Worm (Caenorhabditis elegans) whole organism, mixed stage, embryonic: ENCODE results near the gene chl-1.
A peak's percentile ranks its signal among the peaks of the same experiment; 100 is the strongest.

ENCODE experiments used
- M03D4.4 ChIP-seq: sonication (generic microtip); optimal IDR thresholded peaks from 2 replicates; lab custom pipeline; 2017; ENCODE audit warnings: mild to moderate bottlenecking, missing genetic modification characterization, missing compliant biosample characterization
- bed-3 ChIP-seq: fragments of 200-800 bp; sonication (Bioruptor generic); optimal IDR thresholded peaks from 3 replicates; lab custom pipeline; 2018; ENCODE audit warnings: mild to moderate bottlenecking, missing genetic modification characterization, moderate library complexity, missing compliant biosample characterization
- blmp-1 ChIP-seq: fragments of 150-350 bp; optimal IDR thresholded peaks from 2 replicates; lab custom pipeline; 2014; ENCODE audit warnings: missing biosample characterization, missing genetic modification characterization
- ceh-39 ChIP-seq: fragments of 150-350 bp; optimal IDR thresholded peaks from 2 replicates; lab custom pipeline; 2014; ENCODE audit warnings: missing biosample characterization, missing genetic modification characterization
- ceh-43 ChIP-seq: fragments of 200-800 bp; sonication (Bioruptor generic); optimal IDR thresholded peaks from 2 replicates; lab custom pipeline; 2018; ENCODE audit warnings: mild to moderate bottlenecking, missing genetic modification characterization, moderate library complexity, missing compliant biosample characterization
- ceh-83 ChIP-seq: fragments of 200-800 bp; sonication (Bioruptor generic); optimal IDR thresholded peaks from 2 replicates; lab custom pipeline; 2018; ENCODE audit warnings: mild to moderate bottlenecking, missing genetic modification characterization, missing compliant biosample characterization
- ces-1 ChIP-seq: fragments of 150-350 bp; optimal IDR thresholded peaks from 2 replicates; lab custom pipeline; 2014; ENCODE audit warnings: missing biosample characterization, missing genetic modification reagents, missing genetic modification characterization
- cnd-1 ChIP-seq: fragments of 200-800 bp; sonication (Bioruptor generic); optimal IDR thresholded peaks from 2 replicates; lab custom pipeline; 2018; ENCODE audit warnings: mild to moderate bottlenecking, missing genetic modification characterization, missing compliant biosample characterization
- drap-1 ChIP-seq: fragments of 200-800 bp; sonication (Bioruptor generic); optimal IDR thresholded peaks from 3 replicates; lab custom pipeline; 2018; ENCODE audit warnings: mild to moderate bottlenecking, missing genetic modification characterization, missing compliant biosample characterization
- elt-1 ChIP-seq: sonication (generic microtip); optimal IDR thresholded peaks from 2 replicates; lab custom pipeline; 2017; ENCODE audit warnings: missing genetic modification characterization, mild to moderate bottlenecking, missing compliant biosample characterization, antibody characterized with exemption, moderate library complexity, borderline replicate concordance; ENCODE audit not compliant: insufficient read depth
- ham-2 ChIP-seq: fragments of 200-800 bp; sonication (Bioruptor generic); optimal IDR thresholded peaks from 2 replicates; lab custom pipeline; 2018; ENCODE audit warnings: mild to moderate bottlenecking, missing genetic modification characterization, missing compliant biosample characterization
- hlh-1 ChIP-seq: fragments of 150-350 bp; optimal IDR thresholded peaks from 2 replicates; lab custom pipeline; 2014; ENCODE audit warnings: missing biosample characterization, missing genetic modification reagents, missing genetic modification characterization
- lin-13 ChIP-seq: fragments of 150-350 bp; optimal IDR thresholded peaks from 2 replicates; lab custom pipeline; 2014; ENCODE audit warnings: missing biosample characterization, missing genetic modification characterization
- lsy-2 ChIP-seq: fragments of 150-350 bp; optimal IDR thresholded peaks from 2 replicates; lab custom pipeline; 2014; ENCODE audit warnings: missing biosample characterization, missing genetic modification characterization
- mab-5 ChIP-seq: fragments of 150-350 bp; optimal IDR thresholded peaks from 2 replicates; lab custom pipeline; 2014; ENCODE audit warnings: missing biosample characterization, missing genetic modification characterization
- mep-1 ChIP-seq: fragments of 150-350 bp; optimal IDR thresholded peaks from 2 replicates; lab custom pipeline; 2017; ENCODE audit warnings: missing biosample characterization, missing genetic modification reagents, missing genetic modification characterization, inconsistent platforms
- mls-2 ChIP-seq: sonication (generic microtip); optimal IDR thresholded peaks from 2 replicates; lab custom pipeline; 2016; ENCODE audit warnings: mild to moderate bottlenecking, missing genetic modification characterization, moderate library complexity, missing compliant biosample characterization
- nhr-12 ChIP-seq: fragments of 150-350 bp; optimal IDR thresholded peaks from 2 replicates; lab custom pipeline; 2014; ENCODE audit warnings: missing biosample characterization, missing genetic modification characterization
- nhr-2 ChIP-seq: fragments of 150-350 bp; optimal IDR thresholded peaks from 2 replicates; lab custom pipeline; 2014; ENCODE audit warnings: missing biosample characterization, missing genetic modification characterization
- nhr-237 ChIP-seq: fragments of 150-350 bp; optimal IDR thresholded peaks from 2 replicates; lab custom pipeline; 2014; ENCODE audit warnings: missing biosample characterization, missing genetic modification characterization
- pha-4 ChIP-seq: fragments of 150-350 bp; optimal IDR thresholded peaks from 2 replicates; lab custom pipeline; 2018; ENCODE audit warnings: missing biosample characterization, missing genetic modification reagents, missing genetic modification characterization
- snpc-4 ChIP-seq: fragments of 150-350 bp; optimal IDR thresholded peaks from 2 replicates; lab custom pipeline; 2014; ENCODE audit warnings: missing biosample characterization, missing genetic modification characterization
- sptf-1 ChIP-seq: sonication (generic microtip); optimal IDR thresholded peaks from 2 replicates; lab custom pipeline; 2017; ENCODE audit warnings: mild to moderate bottlenecking, missing genetic modification characterization, moderate library complexity, missing compliant biosample characterization
- tbx-8 ChIP-seq: fragments of 200-800 bp; sonication (Bioruptor generic); optimal IDR thresholded peaks from 2 replicates; lab custom pipeline; 2018; ENCODE audit warnings: mild to moderate bottlenecking, missing genetic modification characterization, moderate library complexity, missing compliant biosample characterization
- unc-120 ChIP-seq: sonication (generic microtip); optimal IDR thresholded peaks from 2 replicates; lab custom pipeline; 2017; ENCODE audit warnings: missing genetic modification characterization, missing compliant biosample characterization; ENCODE audit not compliant: poor library complexity, severe bottlenecking
- unc-39 ChIP-seq: fragments of 150-350 bp; optimal IDR thresholded peaks from 2 replicates; lab custom pipeline; 2014; ENCODE audit warnings: missing biosample characterization, missing genetic modification characterization
- zip-8 ChIP-seq: fragments of 150-350 bp; optimal IDR thresholded peaks from 2 replicates; lab custom pipeline; 2014; ENCODE audit warnings: missing biosample characterization, missing genetic modification characterization
- ztf-11 ChIP-seq: fragments of 150-350 bp; optimal IDR thresholded peaks from 2 replicates; lab custom pipeline; 2014; ENCODE audit warnings: missing biosample characterization, missing genetic modification characterization

Gene chl-1

DNA sequence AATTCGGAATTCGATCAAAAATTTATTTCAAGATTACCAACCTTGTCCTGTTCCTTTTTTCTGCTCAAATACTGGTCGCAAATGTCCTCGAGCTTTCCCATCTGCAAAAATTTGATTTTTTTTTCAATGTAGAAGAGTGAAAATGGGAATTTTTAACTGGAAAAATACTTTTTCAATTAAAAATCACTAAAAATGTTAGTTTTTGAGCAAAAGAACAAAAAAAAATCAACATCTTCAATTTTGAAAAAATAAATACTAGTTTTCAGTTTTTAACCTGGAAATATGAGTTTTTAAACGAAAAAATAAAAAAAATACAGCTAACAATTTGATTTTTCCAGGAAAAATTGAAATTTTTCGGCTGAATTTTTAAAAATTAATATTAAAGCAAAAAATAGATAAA is 22.8 kb upstream of the chl-1 start, which contains the start of gene prp-3:
Gene prp-3 (minus strand): TSS at position 101 of the 400 bp plus-strand sequence.
- TF ChIP-seq drap-1 (GFP tag; lab: Kevin White, UChicago) (no peak), lsy-2 (tag; lab: Kevin White, UChicago) (no peak), bed-3 (GFP tag; lab: Kevin White, UChicago) (no peak), blmp-1 (tag; lab: Kevin White, UChicago) (no peak), lin-13 (tag; lab: Kevin White, UChicago) (no peak), elt-1 (tag; lab: Kevin White, UChicago) (no peak), mls-2 (tag; lab: Kevin White, UChicago) (no peak), zip-8 (tag; lab: Kevin White, UChicago) (no peak)
- TF ChIP-seq, all 35 proteins: peak for 0

DNA sequence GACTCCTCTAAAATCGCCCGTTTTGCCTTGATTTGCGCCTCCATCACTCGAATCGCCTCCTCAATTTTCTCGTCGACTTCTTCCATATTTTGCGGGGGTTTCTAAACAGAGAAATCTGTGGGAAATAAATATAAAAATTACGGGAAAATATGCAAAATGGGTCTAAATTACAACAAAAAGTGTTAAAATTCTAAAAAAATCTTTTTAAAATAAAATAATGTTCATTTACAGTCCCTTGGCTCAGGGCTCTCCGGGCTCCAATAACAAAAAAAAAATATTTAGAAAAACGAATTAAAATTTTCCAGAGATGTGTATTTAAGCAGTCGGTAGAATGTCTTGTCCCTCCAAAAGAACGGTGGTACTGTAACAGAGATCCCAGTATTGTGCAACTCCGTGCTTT is 18.9 kb upstream of the chl-1 start, which contains the start of gene M03C11.6:
Gene M03C11.6 (minus strand): TSS at position 101 of the 400 bp plus-strand sequence.
- TF ChIP-seq tbx-8 (GFP tag; lab: Kevin White, UChicago) (no peak), nhr-237 (tag; lab: Kevin White, UChicago) (no peak), cnd-1 (no peak), mep-1 (tag; lab: Kevin White, UChicago) (no peak), ceh-43 (no peak), lsy-2 (tag; lab: Kevin White, UChicago) (no peak), hlh-1 (tag; lab: Kevin White, UChicago) (no peak), ceh-39 (tag; lab: Kevin White, UChicago) (no peak)

DNA sequence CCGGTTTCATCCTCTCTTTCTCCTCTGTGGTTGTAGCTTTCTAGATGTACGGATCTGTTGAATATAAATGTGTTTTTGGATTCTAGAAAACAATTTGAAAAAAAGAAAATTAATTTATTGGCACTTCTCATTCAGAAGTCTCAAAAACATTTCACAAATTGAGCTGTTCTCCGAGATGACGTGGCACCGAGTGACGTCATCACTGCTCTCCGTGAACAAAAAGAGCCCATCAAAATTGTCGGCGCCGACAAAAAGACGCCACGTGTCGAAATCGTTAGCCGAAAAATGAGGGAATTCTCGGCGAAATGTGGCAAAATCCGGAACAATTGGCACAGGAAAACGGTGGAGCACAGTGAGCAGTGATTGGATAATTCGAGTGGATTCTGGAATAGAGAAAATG is 16.6 kb upstream of the chl-1 start:
- TF ChIP-seq elt-1 (tag; lab: Kevin White, UChicago) = no peak
- TF ChIP-seq ceh-83 (GFP tag; lab: Kevin White, UChicago) = no peak
- TF ChIP-seq, all 35 proteins: peak for 0

DNA sequence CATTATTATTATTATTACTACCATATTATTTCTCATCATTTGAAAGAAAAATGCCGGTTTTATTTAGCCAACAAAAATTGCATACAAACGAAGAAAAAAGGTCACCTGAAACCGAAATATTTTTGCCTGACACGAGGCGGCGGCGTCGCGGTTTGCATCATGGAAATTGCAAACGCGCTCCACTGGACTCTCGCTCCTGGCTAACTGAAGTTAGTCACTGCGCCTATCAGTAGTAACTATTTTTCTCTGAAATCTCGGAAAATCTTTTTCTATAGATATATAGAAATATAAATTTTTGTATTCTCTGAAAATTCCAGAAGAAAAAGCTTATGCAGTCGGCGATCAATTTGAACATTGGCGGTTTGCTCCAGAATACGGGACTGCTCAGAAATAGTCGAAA is 10.8 kb upstream of the chl-1 start, which contains the start of gene ymel-1:
Gene ymel-1 (plus strand): TSS at position 318 of the 400 bp plus-strand sequence.
- TF ChIP-seq ceh-43 (no peak), M03D4.4 (tag; lab: Kevin White, UChicago) (peak; percentile 25)

DNA sequence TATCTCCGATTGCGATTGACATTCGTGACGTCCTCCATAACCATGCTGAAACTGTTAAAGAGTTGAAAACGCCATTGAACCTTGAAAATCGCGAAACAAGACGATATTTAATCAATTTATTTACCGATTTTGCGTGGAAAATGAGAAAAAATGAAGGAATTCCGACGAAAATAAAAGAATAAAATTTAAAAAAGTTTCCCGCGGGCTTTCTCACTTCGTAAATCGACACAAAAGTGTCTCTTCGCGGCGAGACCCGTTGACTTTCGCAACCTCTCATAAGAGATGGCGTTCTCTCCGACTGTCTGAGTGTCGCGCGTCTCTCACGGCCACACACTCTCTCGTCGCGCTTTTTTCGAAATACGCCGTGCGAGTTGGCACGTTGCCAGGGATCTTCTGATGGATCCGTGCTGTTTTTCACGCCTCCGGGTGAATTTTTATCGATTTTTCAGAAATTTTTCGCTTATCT is 2.2 kb upstream of the chl-1 start, which contains the start of gene hat-1:
Gene hat-1 (minus strand): TSS at position 51 of the 466 bp plus-strand sequence.
- TF ChIP-seq ztf-11 (tag; lab: Kevin White, UChicago) (peak; percentile 14), elt-1 (tag; lab: Kevin White, UChicago) (peak; percentile 13), lsy-2 (tag; lab: Kevin White, UChicago) (peak; percentile 84), zip-8 (tag; lab: Kevin White, UChicago) (peak; percentile 1), snpc-4 (tag; lab: Kevin White, UChicago) (no peak), nhr-12 (tag; lab: Kevin White, UChicago) (no peak), mep-1 (tag; lab: Kevin White, UChicago) (peak; percentile 63), ceh-43 (no peak), pha-4 (peak; percentile 76), nhr-237 (tag; lab: Kevin White, UChicago) (peak; percentile 85), unc-39 (tag; lab: Kevin White, UChicago) (no peak), ces-1 (GFP tag; lab: Kevin White, UChicago) (peak; percentile 68), tbx-8 (GFP tag; lab: Kevin White, UChicago) (peak; percentile 27), unc-120 (tag; lab: Kevin White, UChicago) (peak; percentile 7), lin-13 (tag; lab: Kevin White, UChicago) (peak; percentile 84), ceh-39 (tag; lab: Kevin White, UChicago) (peak; percentile 45), ham-2 (GFP tag; lab: Kevin White, UChicago) (peak; percentile 8), sptf-1 (tag; lab: Kevin White, UChicago) (peak; percentile 23)

DNA sequence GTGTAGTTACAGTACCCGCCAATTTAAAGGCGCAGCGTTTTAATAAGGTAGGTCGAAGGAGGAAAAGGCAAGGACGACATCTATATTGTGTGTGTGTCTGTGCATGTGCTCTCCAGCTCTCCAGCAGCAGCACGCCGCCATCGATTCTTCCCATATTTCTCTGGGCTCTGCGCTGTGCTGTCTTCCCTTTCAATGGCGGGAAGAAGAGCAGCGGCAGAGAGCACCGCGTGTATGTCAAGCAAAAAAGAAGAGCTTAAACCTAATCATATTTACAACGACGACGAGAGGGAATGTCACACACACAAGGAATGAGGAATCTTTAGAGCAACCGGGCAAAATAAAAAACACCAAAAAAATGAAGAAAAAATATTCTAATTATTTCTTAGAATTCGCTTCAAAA is 6.1 kb downstream of the chl-1 start:
- peak; percentile 90 for TF ChIP-seq ces-1 (GFP tag; lab: Kevin White, UChicago)
- TF ChIP-seq nhr-2 (tag; lab: Kevin White, UChicago) = no peak
- TF ChIP-seq mls-2 (tag; lab: Kevin White, UChicago) = no peak
- TF ChIP-seq mab-5 (tag; lab: Kevin White, UChicago) = no peak
- TF ChIP-seq, all 35 proteins: peak for 1
